Fruit fly (Drosophila melanogaster) whole organism, embryonic: ENCODE data around the gene CG13720.
A peak's percentile ranks its signal among the peaks of the same experiment; 100 is the strongest.

Source experiments
- ATbp ChIP-seq: fragments of 200-800 bp; sonication (Bioruptor generic); optimal IDR thresholded peaks from 2 replicates; lab custom pipeline; 2017; ENCODE audit warnings: missing biosample characterization, mild to moderate bottlenecking, missing genetic modification characterization, missing genetic modification reagents
- Awh ChIP-seq: fragments of 200-800 bp; sonication (Bioruptor generic); IDR thresholded peaks from 2 replicates; pipeline ENCODE4, ENCODE4 v1.3.6; 2022; ENCODE audit warnings: missing biosample characterization, missing genetic modification characterization
- Blimp-1 ChIP-seq: fragments of 200-800 bp; sonication (Bioruptor generic); optimal IDR thresholded peaks from 3 replicates; lab custom pipeline; 2018; ENCODE audit warnings: missing biosample characterization, missing genetic modification characterization, mild to moderate bottlenecking, moderate library complexity, missing genetic modification reagents
- CG10321 ChIP-seq: fragments of 200-800 bp; sonication (Bioruptor generic); IDR thresholded peaks from 2 replicates; pipeline ENCODE4 v1.3.6; 2022; ENCODE audit warnings: missing biosample characterization, missing genetic modification characterization
- CG10979 ChIP-seq: fragments of 200-800 bp; sonication (Bioruptor generic); optimal IDR thresholded peaks from 2 replicates; lab custom pipeline; 2018; ENCODE audit warnings: missing biosample characterization, mild to moderate bottlenecking, missing genetic modification characterization, moderate library complexity
- CG11696 ChIP-seq: fragments of 200-800 bp; sonication (Bioruptor generic); IDR thresholded peaks from 2 replicates; pipeline ENCODE4 v1.3.6; 2022; ENCODE audit warnings: missing biosample characterization, missing genetic modification characterization
- CG13296 ChIP-seq: fragments of 200-800 bp; sonication (Bioruptor generic); optimal IDR thresholded peaks from 3 replicates; lab custom pipeline; 2018; ENCODE audit warnings: missing biosample characterization, mild to moderate bottlenecking, missing genetic modification characterization
- CG14441 ChIP-seq: fragments of 200-800 bp; sonication (Bioruptor generic); IDR thresholded peaks from 2 replicates; pipeline ENCODE4 v1.3.6; 2022; ENCODE audit warnings: missing biosample characterization, missing genetic modification characterization
- CG15269 ChIP-seq: fragments of 200-800 bp; sonication (Bioruptor generic); optimal IDR thresholded peaks from 2 replicates; lab custom pipeline; 2018; ENCODE audit warnings: missing biosample characterization, mild to moderate bottlenecking, missing genetic modification characterization, moderate library complexity
- CG15514 ChIP-seq: fragments of 200-800 bp; sonication (Bioruptor generic); optimal IDR thresholded peaks from 3 replicates; lab custom pipeline; 2017; ENCODE audit warnings: missing biosample characterization, missing genetic modification characterization, mild to moderate bottlenecking, moderate library complexity, missing genetic modification reagents
- CG17328 ChIP-seq: fragments of 200-800 bp; sonication (Bioruptor generic); IDR thresholded peaks from 2 replicates; pipeline ENCODE4 v1.3.6; 2022; ENCODE audit warnings: missing biosample characterization, missing genetic modification characterization
- CG33213 ChIP-seq: fragments of 200-800 bp; sonication (Bioruptor generic); optimal IDR thresholded peaks from 3 replicates; lab custom pipeline; 2016; ENCODE audit warnings: missing biosample characterization, missing genetic modification characterization
- CG6683 ChIP-seq: fragments of 200-800 bp; sonication (Bioruptor generic); optimal IDR thresholded peaks from 2 replicates; lab custom pipeline; 2017; ENCODE audit warnings: missing biosample characterization, mild to moderate bottlenecking, missing genetic modification characterization, missing genetic modification reagents
- CG6854 ChIP-seq: fragments of 200-800 bp; sonication (Bioruptor generic); optimal IDR thresholded peaks from 3 replicates; lab custom pipeline; 2017; ENCODE audit warnings: missing biosample characterization, mild to moderate bottlenecking, missing genetic modification characterization
- CG7556 ChIP-seq: fragments of 200-800 bp; sonication (Bioruptor generic); optimal IDR thresholded peaks from 2 replicates; lab custom pipeline; 2017; ENCODE audit warnings: missing biosample characterization, mild to moderate bottlenecking, missing genetic modification characterization
- CG8089 ChIP-seq: fragments of 200-800 bp; sonication (Bioruptor generic); optimal IDR thresholded peaks from 3 replicates; lab custom pipeline; 2016; ENCODE audit warnings: missing biosample characterization, missing genetic modification characterization
- CG8290 ChIP-seq, 3 experiments: fragments of 200-800 bp; sonication (Bioruptor generic); optimal IDR thresholded peaks; 2 replicates each; lab custom pipeline; 2016 to 2019; ENCODE audit warnings: missing biosample characterization in 3 of 3, missing genetic modification characterization in 3 of 3, mild to moderate bottlenecking in 2 of 3, moderate library complexity in 1 of 3
- Camta ChIP-seq: fragments of 200-800 bp; sonication (Bioruptor generic); optimal IDR thresholded peaks from 2 replicates; lab custom pipeline; 2016; ENCODE audit warnings: missing biosample characterization, missing genetic modification characterization
- CoRest ChIP-seq: fragments of 200-800 bp; sonication (Bioruptor generic); optimal IDR thresholded peaks from 3 replicates; lab custom pipeline; 2018; ENCODE audit warnings: missing biosample characterization, mild to moderate bottlenecking, missing genetic modification characterization, moderate library complexity
- Dfd ChIP-seq, 2 experiments: fragments of >200 bp; optimal IDR thresholded peaks; 2 replicates each; lab custom pipeline; 2017; ENCODE audit warnings: missing biosample characterization in 2 of 2, missing genetic modification characterization in 2 of 2
- Fer1 ChIP-seq: fragments of 200-800 bp; sonication (Bioruptor generic); optimal IDR thresholded peaks from 2 replicates; lab custom pipeline; 2017; ENCODE audit warnings: missing biosample characterization, mild to moderate bottlenecking, missing genetic modification characterization
- HHEX ChIP-seq: fragments of 200-800 bp; sonication (Bioruptor generic); optimal IDR thresholded peaks from 3 replicates; lab custom pipeline; 2017; ENCODE audit warnings: missing biosample characterization, mild to moderate bottlenecking, missing genetic modification characterization, missing genetic modification reagents
- NFAT ChIP-seq: fragments of 200-800 bp; sonication (Bioruptor generic); IDR thresholded peaks from 2 replicates; pipeline ENCODE4 v1.3.6; 2022; ENCODE audit warnings: missing biosample characterization, missing genetic modification characterization
- NfI ChIP-seq: fragments of 200-800 bp; sonication (Bioruptor generic); optimal IDR thresholded peaks from 3 replicates; lab custom pipeline; 2018; ENCODE audit warnings: missing biosample characterization, mild to moderate bottlenecking, missing genetic modification characterization, moderate library complexity
- Rfx ChIP-seq: fragments of 200-800 bp; sonication (Bioruptor generic); IDR thresholded peaks from 2 replicates; pipeline ENCODE4 v1.3.6; 2022; ENCODE audit warnings: missing biosample characterization, missing genetic modification characterization
- bowl ChIP-seq: fragments of 200-800 bp; sonication (Bioruptor generic); IDR thresholded peaks from 2 replicates; pipeline ENCODE4 v1.3.6; 2022; ENCODE audit warnings: missing biosample characterization, missing genetic modification characterization
- chinmo ChIP-seq: fragments of 200-800 bp; sonication (Bioruptor generic); IDR thresholded peaks from 4 replicates; pipeline ENCODE4 v1.3.6; 2022; ENCODE audit warnings: missing biosample characterization, missing genetic modification characterization; ENCODE audit not compliant: partially characterized antibody
- crc ChIP-seq: fragments of 200-800 bp; sonication (Bioruptor generic); optimal IDR thresholded peaks from 2 replicates; lab custom pipeline; 2016; ENCODE audit warnings: missing biosample characterization, missing genetic modification characterization
- da ChIP-seq: fragments of 200-800 bp; sonication (Bioruptor generic); optimal IDR thresholded peaks from 2 replicates; lab custom pipeline; 2016; ENCODE audit warnings: missing biosample characterization, missing genetic modification characterization
- dmrt99B ChIP-seq: fragments of 200-800 bp; sonication (Bioruptor generic); optimal IDR thresholded peaks from 2 replicates; lab custom pipeline; 2018; ENCODE audit warnings: missing biosample characterization, mild to moderate bottlenecking, missing genetic modification characterization, moderate library complexity
- dpn ChIP-seq, 2 experiments: fragments of 200-800 bp; sonication (Bioruptor generic); optimal IDR thresholded peaks; 3 replicates each; lab custom pipeline; 2016; ENCODE audit warnings: missing biosample characterization in 2 of 2, missing genetic modification characterization in 2 of 2
- dysf ChIP-seq: fragments of 200-800 bp; sonication (Bioruptor generic); IDR thresholded peaks from 3 replicates; pipeline ENCODE4 v1.3.6; 2022; ENCODE audit warnings: missing biosample characterization, missing genetic modification characterization
- fd3F ChIP-seq: fragments of 200-800 bp; sonication (Bioruptor generic); optimal IDR thresholded peaks from 2 replicates; lab custom pipeline; 2018; ENCODE audit warnings: missing biosample characterization, mild to moderate bottlenecking, missing genetic modification characterization, moderate library complexity
- gem ChIP-seq: fragments of 200-800 bp; sonication (Bioruptor generic); optimal IDR thresholded peaks from 2 replicates; lab custom pipeline; 2019; ENCODE audit warnings: missing biosample characterization, mild to moderate bottlenecking, missing genetic modification characterization, moderate library complexity
- grau ChIP-seq: fragments of 200-800 bp; optimal IDR thresholded peaks from 3 replicates; lab custom pipeline; 2019; ENCODE audit warnings: missing biosample characterization, mild to moderate bottlenecking, missing genetic modification characterization, moderate library complexity
- gsb ChIP-seq: fragments of 200-800 bp; sonication (Bioruptor generic); IDR thresholded peaks from 2 replicates; pipeline ENCODE4 v1.3.6; 2022; ENCODE audit warnings: missing biosample characterization, missing genetic modification characterization
- klu ChIP-seq: fragments of 200-800 bp; sonication (Bioruptor generic); IDR thresholded peaks from 2 replicates; pipeline ENCODE4 v1.3.6; 2022; ENCODE audit warnings: missing biosample characterization, missing genetic modification characterization
- luna ChIP-seq: fragments of 200-800 bp; sonication (Bioruptor generic); optimal IDR thresholded peaks from 2 replicates; lab custom pipeline; 2016; ENCODE audit warnings: missing biosample characterization, missing genetic modification characterization
- nerfin-1 ChIP-seq: fragments of 200-800 bp; sonication (Bioruptor generic); optimal IDR thresholded peaks from 3 replicates; lab custom pipeline; 2019; ENCODE audit warnings: missing biosample characterization, mild to moderate bottlenecking, missing genetic modification characterization, moderate library complexity
- org-1 ChIP-seq: fragments of 200-800 bp; sonication (Bioruptor generic); optimal IDR thresholded peaks from 2 replicates; lab custom pipeline; 2017; ENCODE audit warnings: missing biosample characterization, missing genetic modification characterization
- pita ChIP-seq: fragments of 200-800 bp; sonication (Bioruptor generic); optimal IDR thresholded peaks from 2 replicates; lab custom pipeline; 2017; ENCODE audit warnings: missing biosample characterization, mild to moderate bottlenecking, missing genetic modification characterization
- ranshi ChIP-seq: fragments of 200-800 bp; sonication (Bioruptor generic); IDR thresholded peaks from 2 replicates; pipeline ENCODE4 v1.3.6; 2022; ENCODE audit warnings: missing biosample characterization, missing genetic modification characterization
- salm ChIP-seq: fragments of 200-800 bp; sonication (Bioruptor generic); optimal IDR thresholded peaks from 2 replicates; lab custom pipeline; 2018; ENCODE audit warnings: missing biosample characterization, mild to moderate bottlenecking, missing genetic modification characterization
- sd ChIP-seq: fragments of 200-800 bp; sonication (Bioruptor generic); optimal IDR thresholded peaks from 3 replicates; lab custom pipeline; 2018; ENCODE audit warnings: missing biosample characterization, mild to moderate bottlenecking, missing genetic modification characterization, moderate library complexity
- sima ChIP-seq: fragments of 200-800 bp; sonication (Bioruptor generic); optimal IDR thresholded peaks from 2 replicates; lab custom pipeline; 2016; ENCODE audit warnings: missing biosample characterization, missing genetic modification characterization
- so ChIP-seq: fragments of 200-800 bp; sonication (Bioruptor generic); IDR thresholded peaks from 3 replicates; pipeline ENCODE4 v1.3.6; 2022; ENCODE audit warnings: missing biosample characterization, missing genetic modification characterization
- tgo ChIP-seq: fragments of 200-800 bp; sonication (Bioruptor generic); IDR thresholded peaks from 3 replicates; pipeline ENCODE4 v1.3.6; 2022; ENCODE audit warnings: missing biosample characterization, missing genetic modification characterization
- toy ChIP-seq: fragments of 200-800 bp; sonication (Bioruptor generic); IDR thresholded peaks from 2 replicates; pipeline ENCODE4 v1.3.6; 2022; ENCODE audit warnings: missing biosample characterization, missing genetic modification characterization
- unpg ChIP-seq: fragments of 200-800 bp; sonication (Bioruptor generic); optimal IDR thresholded peaks from 3 replicates; lab custom pipeline; 2018; ENCODE audit warnings: missing biosample characterization, mild to moderate bottlenecking, missing genetic modification characterization, moderate library complexity

Gene CG13720

DNA sequence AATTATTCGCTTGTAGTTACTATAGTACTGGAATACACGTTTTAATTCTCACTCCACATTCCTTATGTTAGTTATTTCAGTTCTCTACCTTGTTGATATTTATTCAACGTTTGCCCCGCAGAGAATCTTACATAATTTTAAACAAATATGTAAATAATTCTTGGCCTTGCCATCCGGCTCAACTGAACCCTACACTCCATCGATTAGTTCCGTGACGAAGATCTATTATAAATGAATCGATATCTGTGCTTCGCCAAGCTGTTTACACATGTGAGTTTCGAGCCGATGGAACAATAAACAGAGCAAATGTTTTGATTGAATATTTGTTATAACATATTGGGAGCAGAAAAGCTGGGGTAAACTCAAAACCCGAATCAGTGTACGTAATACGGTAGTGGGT lies 21.5 kb upstream of the CG13720 start (continued):
- TF ChIP-seq Awh (GFP tag; lab: Robert Waterston, UW) (peak; percentile 29; the same call in 1 of the 2 replicates), tgo (GFP tag; lab: Robert Waterston, UW) (peak; percentile 26; the same call in 1 of the 3 replicates), toy (GFP tag; lab: Robert Waterston, UW) (0 out of 2 replicates have a peak, but pooled peaks have one; percentile 24), pita (GFP tag; lab: Kevin White, UChicago) (no peak), dpn (GFP tag; optimal IDR thresholded peaks at IDR 0.05; lab: Kevin White, UChicago) (peak in 1 of 2 experiments; percentile 64), CG7556 (GFP tag; lab: Kevin White, UChicago) (peak; percentile 15), ATbp (peak; percentile 40), Camta (peak; percentile 58), Fer1 (peak; percentile 61), chinmo (GFP tag; lab: Robert Waterston, UW) (peak; percentile 39; the same call in 1 of the 4 replicates), sima (no peak), sd (tag; lab: Kevin White, UChicago) (peak; percentile 66), crc (GFP tag; lab: Kevin White, UChicago) (peak; percentile 49), gem (tag; lab: Kevin White, UChicago) (peak; percentile 29), luna (GFP tag; lab: Kevin White, UChicago) (peak; percentile 40), CG10979 (tag; lab: Kevin White, UChicago) (no peak), NFAT (GFP tag; lab: Robert Waterston, UW) (peak; percentile 39; the same call in 1 of the 2 replicates), Dfd (GFP tag; optimal IDR thresholded peaks at IDR 0.05; lab: Kevin White, UChicago) (no peak), Rfx (GFP tag; lab: Robert Waterston, UW) (peak; percentile 74), org-1 (GFP tag; lab: Kevin White, UChicago) (peak; percentile 20), unpg (GFP tag; lab: Kevin White, UChicago) (peak; percentile 21), klu (no peak), CG17328 (GFP tag; lab: Robert Waterston, UW) (0 out of 2 replicates have a peak, but pooled peaks have one; percentile 16), grau (tag; lab: Kevin White, UChicago) (peak; percentile 19), CG8290 (GFP tag; optimal IDR thresholded peaks at IDR 0.05; lab: Kevin White, UChicago) (no peak), CG8290 (tag; optimal IDR thresholded peaks at IDR 0.05; lab: Kevin White, UChicago) (peak in 1 of 2 experiments; percentile 76), bowl (peak; percentile 29; the same call in 1 of the 2 replicates), gsb (GFP tag; lab: Robert Waterston, UW) (peak; percentile 66), CoRest (tag; lab: Kevin White, UChicago) (peak; percentile 5), HHEX (peak; percentile 59), dysf (GFP tag; lab: Robert Waterston, UW) (peak; percentile 63; the same call in 1 of the 3 replicates), CG14441 (peak; percentile 34; the same call in 1 of the 2 replicates), CG6854 (GFP tag; lab: Kevin White, UChicago) (no peak), CG33213 (GFP tag; lab: Kevin White, UChicago) (peak; percentile 31), so (peak; percentile 22; the same call in 1 of the 3 replicates), nerfin-1 (tag; lab: Kevin White, UChicago) (no peak), Blimp-1 (GFP tag; lab: Kevin White, UChicago) (peak; percentile 10), CG8089 (peak; percentile 5), salm (no peak), da (GFP tag; lab: Kevin White, UChicago) (no peak), dmrt99B (tag; lab: Kevin White, UChicago) (peak; percentile 17), CG6683 (GFP tag; lab: Kevin White, UChicago) (peak; percentile 41), fd3F (GFP tag; lab: Kevin White, UChicago) (peak; percentile 53), ranshi (GFP tag; lab: Robert Waterston, UW) (peak; percentile 43; the same call in 1 of the 2 replicates), CG13296 (GFP tag; lab: Kevin White, UChicago) (peak; percentile 38), CG11696 (GFP tag; lab: Robert Waterston, UW) (peak; percentile 54), CG10321 (GFP tag; lab: Robert Waterston, UW) (no peak), CG15269 (peak; percentile 27), NfI (no peak), CG15514 (GFP tag; lab: Kevin White, UChicago) (peak; percentile 60)
